Worm (Caenorhabditis elegans) whole organism, mixed stage, embryonic: Measurements from ENCODE around the gene hpx-2.

Source experiments
- lin-13 ChIP-seq: fragments of 150-350 bp; optimal IDR thresholded peaks from 2 replicates; lab custom pipeline; 2014; ENCODE audit warnings: missing biosample characterization, missing genetic modification characterization
- nhr-237 ChIP-seq: fragments of 150-350 bp; optimal IDR thresholded peaks from 2 replicates; lab custom pipeline; 2014; ENCODE audit warnings: missing biosample characterization, missing genetic modification characterization
- pha-4 ChIP-seq: fragments of 150-350 bp; optimal IDR thresholded peaks from 2 replicates; lab custom pipeline; 2018; ENCODE audit warnings: missing biosample characterization, missing genetic modification reagents, missing genetic modification characterization
- snpc-4 ChIP-seq: fragments of 150-350 bp; optimal IDR thresholded peaks from 2 replicates; lab custom pipeline; 2014; ENCODE audit warnings: missing biosample characterization, missing genetic modification characterization
- unc-120 ChIP-seq: sonication (generic microtip); optimal IDR thresholded peaks from 2 replicates; lab custom pipeline; 2017; ENCODE audit warnings: missing genetic modification characterization, missing compliant biosample characterization; ENCODE audit not compliant: poor library complexity, severe bottlenecking
- unc-39 ChIP-seq: fragments of 150-350 bp; optimal IDR thresholded peaks from 2 replicates; lab custom pipeline; 2014; ENCODE audit warnings: missing biosample characterization, missing genetic modification characterization
- unc-62 ChIP-seq: fragments of 150-350 bp; optimal IDR thresholded peaks from 2 replicates; lab custom pipeline; 2014; ENCODE audit warnings: missing biosample characterization, missing genetic modification reagents, missing genetic modification characterization

ce11 chrV:13869551-13869950 lies 19.3 kb downstream of the hpx-2 start:
- TF ChIP-seq lin-13 (tag; lab: Kevin White, UChicago) (no peak), snpc-4 (tag; lab: Kevin White, UChicago) (no peak), pha-4 (tag; lab: Kevin White, UChicago) (no peak), nhr-237 (tag; lab: Kevin White, UChicago) (no peak), unc-62 (no peak), unc-120 (tag; lab: Kevin White, UChicago) (no peak), unc-39 (tag; lab: Kevin White, UChicago) (no peak)
